Worm (Caenorhabditis elegans): Measurements from ENCODE around the gene dis-3.

Gene dis-3

ce11 chrIV:10137804-10138203 is 40.8 kb downstream of the dis-3 start, which contains the start of gene K08F4.12:
K08F4.12 (plus strand) TSS chrIV:10138104.
- TF ChIP-seq hlh-30 (tag; optimal IDR thresholded peaks at IDR 0.05; ENCODE audit: insufficient read depth), result no peak
- TF ChIP-seq nhr-11 (tag; optimal IDR thresholded peaks at IDR 0.05), result no peak
- no peak for TF ChIP-seq syd-9 (tag; optimal IDR thresholded peaks at IDR 0.05)
- TF ChIP-seq ceh-45 (GFP tag; IDR thresholded peaks at IDR 0.05), result no peak
- no peak for TF ChIP-seq K02D7.2 (tag; optimal IDR thresholded peaks at IDR 0.05)
- TF ChIP-seq ets-4 (tag; optimal IDR thresholded peaks at IDR 0.05), result no peak
- TF ChIP-seq tbx-2 (tag; optimal IDR thresholded peaks at IDR 0.05), result no peak
- no peak for TF ChIP-seq unc-42 (tag; optimal IDR thresholded peaks at IDR 0.05)
- no peak for TF ChIP-seq sox-4 (tag; optimal IDR thresholded peaks at IDR 0.05)
- TF ChIP-seq eyg-1 (tag; optimal IDR thresholded peaks at IDR 0.05), result no peak
- no peak for TF ChIP-seq ceh-24 (tag; optimal IDR thresholded peaks at IDR 0.05)
- TF ChIP-seq lin-11 (tag; optimal IDR thresholded peaks at IDR 0.05), result no peak
- TF ChIP-seq ceh-31 (tag; optimal IDR thresholded peaks at IDR 0.05), result no peak
- TF ChIP-seq F13H6.1 (tag; optimal IDR thresholded peaks at IDR 0.05), result no peak
- no peak for TF ChIP-seq sox-2 (GFP tag; IDR thresholded peaks at IDR 0.05)
- TF ChIP-seq dve-1 (tag; optimal IDR thresholded peaks at IDR 0.05), result no peak
- no peak for TF ChIP-seq ceh-6 (GFP tag; optimal IDR thresholded peaks at IDR 0.05)

- TF ChIP-seq syd-9 (tag; optimal IDR thresholded peaks at IDR 0.05), result no peak
- no peak for TF ChIP-seq unc-3 (GFP tag; conservative IDR thresholded peaks at IDR 0.05)
- TF ChIP-seq unc-3 (tag; optimal IDR thresholded peaks at IDR 0.05), result no peak
- TF ChIP-seq ceh-22 (tag; optimal IDR thresholded peaks at IDR 0.05), result no peak
- no peak for TF ChIP-seq nhr-232 (tag; optimal IDR thresholded peaks at IDR 0.05)
- TF ChIP-seq hlh-30 (tag; optimal IDR thresholded peaks at IDR 0.05; ENCODE audit: insufficient read depth), result no peak
- TF ChIP-seq gmeb-2 (tag; optimal IDR thresholded peaks at IDR 0.05), result no peak
- TF ChIP-seq ceh-14 (tag; optimal IDR thresholded peaks at IDR 0.05), result no peak
- TF ChIP-seq C38D4.7 (GFP tag; optimal IDR thresholded peaks at IDR 0.05), result no peak
- TF ChIP-seq unc-42 (tag; optimal IDR thresholded peaks at IDR 0.05), result no peak
- no peak for TF ChIP-seq lin-11 (tag; optimal IDR thresholded peaks at IDR 0.05)
- TF ChIP-seq unc-86 (tag; optimal IDR thresholded peaks at IDR 0.05), result no peak
- no peak for TF ChIP-seq K09A11.1 (tag; optimal IDR thresholded peaks at IDR 0.05; ENCODE audit: insufficient read depth)
- TF ChIP-seq C08G9.2 (tag; optimal IDR thresholded peaks at IDR 0.05), result no peak
- TF ChIP-seq ztf-16 (tag; optimal IDR thresholded peaks at IDR 0.05), result no peak
- TF ChIP-seq F13H6.1 (tag; optimal IDR thresholded peaks at IDR 0.05), result no peak
Observed at ce11 chrIV:10140143-10140542, 43.1 kb downstream of the dis-3 start, which contains the start of gene gst-3. gst-3 (minus strand) TSS chrIV:10140243.

- TF ChIP-seq C08G9.2 (tag; optimal IDR thresholded peaks at IDR 0.05) (no peak), nfya-1 (tag; optimal IDR thresholded peaks at IDR 0.05) (no peak), ceh-9 (tag; optimal IDR thresholded peaks at IDR 0.05) (no peak), K02D7.2 (tag; optimal IDR thresholded peaks at IDR 0.05) (no peak), unc-55 (GFP tag; optimal IDR thresholded peaks at IDR 0.05) (no peak), pqm-1 (tag; optimal IDR thresholded peaks at IDR 0.05) (no peak), ceh-34 (tag; optimal IDR thresholded peaks at IDR 0.05) (no peak), ceh-30 (tag; optimal IDR thresholded peaks at IDR 0.05) (no peak), zip-5 (tag; optimal IDR thresholded peaks at IDR 0.05) (no peak), ceh-24 (tag; optimal IDR thresholded peaks at IDR 0.05) (no peak), sox-4 (tag; optimal IDR thresholded peaks at IDR 0.05) (no peak)
Observed at ce11 chrIV:10141930-10142505, 45.0 kb downstream of the dis-3 start, which contains the start of the genes gst-2, gst-4 and dhs-12. gst-2 (minus strand) TSS chrIV:10142061. gst-4 (plus strand) TSS chrIV:10142225. dhs-12 (plus strand) TSS chrIV:10142455.

DNA sequence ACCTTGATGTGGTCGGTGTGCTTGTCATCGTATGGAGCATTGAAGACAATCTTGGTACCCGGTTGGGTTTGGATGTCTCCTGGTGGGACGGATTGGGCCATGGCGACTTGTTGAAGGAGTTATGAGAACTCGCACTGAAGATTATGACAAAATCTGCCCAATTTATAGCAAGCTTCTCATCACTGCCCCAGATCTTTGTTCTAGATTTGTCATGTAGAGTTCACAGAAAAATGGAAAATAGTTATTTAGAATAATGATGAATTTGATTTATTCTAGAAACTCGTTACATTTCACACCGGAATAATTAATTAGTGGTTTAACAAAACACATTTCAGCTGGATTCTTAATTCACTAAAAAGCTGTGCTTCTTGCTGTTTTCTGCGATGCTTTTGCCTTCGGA is 46.6 kb downstream of the dis-3 start, which contains the start of gene msp-38:
Gene msp-38, minus strand, starts transcription at position 101 of the 400 bp plus-strand sequence.
- no peak for TF ChIP-seq pax-1 (tag; optimal IDR thresholded peaks at IDR 0.05)
- no peak for TF ChIP-seq ceh-48 (tag; optimal IDR thresholded peaks at IDR 0.05)
- no peak for TF ChIP-seq ceh-30 (tag; optimal IDR thresholded peaks at IDR 0.05)
- no peak for TF ChIP-seq ceh-22 (tag; optimal IDR thresholded peaks at IDR 0.05)
- TF ChIP-seq pha-4 (tag; optimal IDR thresholded peaks at IDR 0.05), result no peak
- no peak for TF ChIP-seq fkh-6 (tag; optimal IDR thresholded peaks at IDR 0.05)
- no peak for TF ChIP-seq nhr-11 (tag; optimal IDR thresholded peaks at IDR 0.05)
- no peak for TF ChIP-seq pros-1 (tag; optimal IDR thresholded peaks at IDR 0.05)
- TF ChIP-seq sdc-2 (tag; optimal IDR thresholded peaks at IDR 0.05), result no peak
- TF ChIP-seq hlh-30 (tag; optimal IDR thresholded peaks at IDR 0.05; ENCODE audit: insufficient read depth), result no peak
- no peak for TF ChIP-seq lin-11 (tag; optimal IDR thresholded peaks at IDR 0.05)
- no peak for TF ChIP-seq tbx-7 (tag; optimal IDR thresholded peaks at IDR 0.05)
- TF ChIP-seq F13H6.1 (tag; optimal IDR thresholded peaks at IDR 0.05), result no peak
- TF ChIP-seq ceh-6 (GFP tag; optimal IDR thresholded peaks at IDR 0.05), result no peak
- TF ChIP-seq pqm-1 (tag; optimal IDR thresholded peaks at IDR 0.05), result no peak
- no peak for TF ChIP-seq nfya-1 (tag; optimal IDR thresholded peaks at IDR 0.05)
- TF ChIP-seq ahr-1 (tag; optimal IDR thresholded peaks at IDR 0.05), result no peak
- TF ChIP-seq che-1 (tag; optimal IDR thresholded peaks at IDR 0.05), result no peak
- no peak for TF ChIP-seq C08G9.2 (tag; optimal IDR thresholded peaks at IDR 0.05)

Measured in whole organism, late embryonic.